Worm (Caenorhabditis elegans) whole organism, late embryonic: Measurements from ENCODE around the gene Y69A2AR.23.

Experiments
- K02D7.2 ChIP-seq: sonication (generic microtip); optimal IDR thresholded peaks from 2 replicates; lab custom pipeline; 2017; ENCODE audit warnings: mild to moderate bottlenecking, missing genetic modification characterization, missing compliant biosample characterization
- K09A11.1 ChIP-seq: sonication (generic microtip); optimal IDR thresholded peaks from 2 replicates; lab custom pipeline; 2017; ENCODE audit warnings: antibody characterized with exemption, mild to moderate bottlenecking, missing genetic modification characterization, missing compliant biosample characterization; ENCODE audit not compliant: insufficient read depth
- T23F11.4 ChIP-seq: fragments of 200-800 bp; sonication (Bioruptor generic); optimal IDR thresholded peaks from 2 replicates; lab custom pipeline; 2018; ENCODE audit warnings: mild to moderate bottlenecking, missing genetic modification characterization, missing compliant biosample characterization
- ahr-1 ChIP-seq: sonication (generic microtip); optimal IDR thresholded peaks from 2 replicates; lab custom pipeline; 2016; ENCODE audit warnings: missing genetic modification characterization, missing compliant biosample characterization
- ama-1 ChIP-seq: fragments of 150-350 bp; optimal IDR thresholded peaks from 2 replicates; lab custom pipeline; 2014
- ceh-18 ChIP-seq: sonication (generic microtip); optimal IDR thresholded peaks from 2 replicates; lab custom pipeline; 2016; ENCODE audit warnings: missing genetic modification characterization, missing compliant biosample characterization
- ceh-24 ChIP-seq: sonication (generic microtip); optimal IDR thresholded peaks from 2 replicates; lab custom pipeline; 2016; ENCODE audit warnings: mild to moderate bottlenecking, missing genetic modification characterization, missing compliant biosample characterization
- ceh-30 ChIP-seq: fragments of 150-350 bp; optimal IDR thresholded peaks from 2 replicates; lab custom pipeline; 2014; ENCODE audit warnings: missing biosample characterization, missing genetic modification characterization
- ceh-34 ChIP-seq: sonication (generic microtip); optimal IDR thresholded peaks from 2 replicates; lab custom pipeline; 2016; ENCODE audit warnings: mild to moderate bottlenecking, missing genetic modification characterization, missing compliant biosample characterization
- ceh-48 ChIP-seq: sonication (generic microtip); optimal IDR thresholded peaks from 2 replicates; lab custom pipeline; 2016; ENCODE audit warnings: missing genetic modification characterization, inconsistent platforms, missing compliant biosample characterization
- ceh-6 ChIP-seq: fragments of 200-800 bp; sonication (Bioruptor generic); optimal IDR thresholded peaks from 2 replicates; lab custom pipeline; 2018; ENCODE audit warnings: mild to moderate bottlenecking, missing genetic modification characterization, missing compliant biosample characterization
- dve-1 ChIP-seq: sonication (generic microtip); optimal IDR thresholded peaks from 2 replicates; lab custom pipeline; 2017; ENCODE audit warnings: antibody characterized with exemption, mild to moderate bottlenecking, missing genetic modification characterization, missing compliant biosample characterization
- elt-2 ChIP-seq: sonication (generic microtip); optimal IDR thresholded peaks from 2 replicates; lab custom pipeline; 2016; ENCODE audit warnings: missing genetic modification reagents, missing genetic modification characterization, missing compliant biosample characterization
- elt-4 ChIP-seq: sonication (generic microtip); optimal IDR thresholded peaks from 2 replicates; lab custom pipeline; 2016; ENCODE audit warnings: missing genetic modification characterization, missing compliant biosample characterization
- fkh-10 ChIP-seq: fragments of 150-350 bp; optimal IDR thresholded peaks from 2 replicates; lab custom pipeline; 2014; ENCODE audit warnings: missing biosample characterization, missing genetic modification reagents, missing genetic modification characterization
- fkh-6 ChIP-seq: sonication (generic microtip); optimal IDR thresholded peaks from 2 replicates; lab custom pipeline; 2016; ENCODE audit warnings: missing genetic modification characterization, missing compliant biosample characterization
- hlh-15 ChIP-seq: sonication (generic microtip); optimal IDR thresholded peaks from 2 replicates; lab custom pipeline; 2016; ENCODE audit warnings: missing genetic modification characterization, missing compliant biosample characterization
- hlh-30 ChIP-seq: sonication (generic microtip); optimal IDR thresholded peaks from 2 replicates; lab custom pipeline; 2017; ENCODE audit warnings: antibody characterized with exemption, missing genetic modification characterization, missing compliant biosample characterization; ENCODE audit not compliant: insufficient read depth
- hlh-6 ChIP-seq: sonication (generic microtip); optimal IDR thresholded peaks from 2 replicates; lab custom pipeline; 2016; ENCODE audit warnings: missing genotype, missing genetic modification characterization, missing compliant biosample characterization
- lin-11 ChIP-seq: fragments of 200-800 bp; sonication (Bioruptor generic); optimal IDR thresholded peaks from 2 replicates; lab custom pipeline; 2018; ENCODE audit warnings: mild to moderate bottlenecking, missing genetic modification characterization, missing compliant biosample characterization
- mec-3 ChIP-seq: sonication (generic microtip); optimal IDR thresholded peaks from 2 replicates; lab custom pipeline; 2016; ENCODE audit warnings: borderline replicate concordance, missing genetic modification characterization, missing compliant biosample characterization
- nhr-11 ChIP-seq: fragments of 150-350 bp; optimal IDR thresholded peaks from 2 replicates; lab custom pipeline; 2014; ENCODE audit warnings: missing biosample characterization, missing genetic modification characterization
- odd-2 ChIP-seq: sonication (generic microtip); optimal IDR thresholded peaks from 2 replicates; lab custom pipeline; 2017; ENCODE audit warnings: antibody characterized with exemption, mild to moderate bottlenecking, missing genetic modification characterization, missing compliant biosample characterization
- pag-3 ChIP-seq: sonication (generic microtip); optimal IDR thresholded peaks from 2 replicates; lab custom pipeline; 2016; ENCODE audit warnings: missing compliant biosample characterization, missing genetic modification characterization, borderline replicate concordance
- pax-1 ChIP-seq: fragments of 150-350 bp; optimal IDR thresholded peaks from 2 replicates; lab custom pipeline; 2014; ENCODE audit warnings: missing biosample characterization, missing genetic modification characterization
- unc-42 ChIP-seq: sonication (generic microtip); optimal IDR thresholded peaks from 2 replicates; lab custom pipeline; 2016; ENCODE audit warnings: missing genotype, missing genetic modification characterization, missing compliant biosample characterization
- unc-55 ChIP-seq: sonication (generic microtip); optimal IDR thresholded peaks from 2 replicates; lab custom pipeline; 2017; ENCODE audit warnings: missing biosample characterization, missing genetic modification reagents, missing genetic modification characterization

The Y69A2AR.23 gene

ce11 chrIV:2551838-2552237, 354 bp upstream of the Y69A2AR.23 start:
- no peak for TF ChIP-seq pag-3 (tag; lab: Kevin White, UChicago)
- TF ChIP-seq fkh-6 (tag; lab: Kevin White, UChicago), result no peak
- TF ChIP-seq odd-2 (tag; lab: Kevin White, UChicago), result no peak
- TF ChIP-seq ahr-1 (tag; lab: Kevin White, UChicago), result no peak
- TF ChIP-seq T23F11.4 (GFP tag; lab: Kevin White, UChicago), result no peak
- TF ChIP-seq pax-1, result no peak
- TF ChIP-seq fkh-10 (GFP tag; lab: Kevin White, UChicago), result no peak
- no peak for TF ChIP-seq hlh-30 (tag; lab: Kevin White, UChicago)
- TF ChIP-seq ceh-34 (tag; lab: Kevin White, UChicago), result no peak
- no peak for TF ChIP-seq ceh-24 (tag; lab: Kevin White, UChicago)
- TF ChIP-seq hlh-6 (tag; lab: Kevin White, UChicago), result no peak
- TF ChIP-seq, all 69 proteins: peak for 0

- TF ChIP-seq elt-4 (tag; lab: Kevin White, UChicago), result no peak
- TF ChIP-seq ceh-48 (tag; lab: Kevin White, UChicago), result peak; percentile 23
These were observed 1.9 kb downstream of the Y69A2AR.23 start for ce11 chrIV:2549542-2549941.

ce11 chrIV:2548766-2549165, 2.7 kb downstream of the Y69A2AR.23 start:
- TF ChIP-seq unc-55 (GFP tag; lab: Kevin White, UChicago) (no peak), ceh-48 (tag; lab: Kevin White, UChicago) (peak; percentile 49), K02D7.2 (tag; lab: Kevin White, UChicago) (no peak), elt-2 (no peak)

DNA sequence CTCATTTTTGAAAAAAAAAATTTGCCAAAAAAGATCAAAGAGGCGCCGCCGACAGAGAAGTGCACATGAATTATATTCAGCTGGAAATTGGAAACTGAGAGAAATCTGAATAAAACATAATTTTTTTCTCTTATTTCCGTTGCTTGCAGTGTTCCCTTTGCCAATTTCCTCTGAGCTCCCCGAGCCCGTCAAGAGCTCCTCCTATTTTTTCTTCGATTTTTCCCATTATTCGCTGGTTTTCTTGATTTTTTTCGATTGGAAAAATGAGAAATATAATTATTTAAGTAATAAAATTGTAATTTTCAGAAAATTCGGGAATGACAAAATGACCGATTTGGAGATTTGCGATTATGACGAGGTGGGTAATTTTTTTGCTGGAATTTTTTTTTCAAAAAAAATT, 9.5 kb downstream of the Y69A2AR.23 start, which contains the start of gene sprr-3:
Gene sprr-3, plus strand, starts transcription at position 301 of the 400 bp plus-strand sequence.
- TF ChIP-seq lin-11 (no peak), fkh-6 (tag; lab: Kevin White, UChicago) (no peak)

DNA sequence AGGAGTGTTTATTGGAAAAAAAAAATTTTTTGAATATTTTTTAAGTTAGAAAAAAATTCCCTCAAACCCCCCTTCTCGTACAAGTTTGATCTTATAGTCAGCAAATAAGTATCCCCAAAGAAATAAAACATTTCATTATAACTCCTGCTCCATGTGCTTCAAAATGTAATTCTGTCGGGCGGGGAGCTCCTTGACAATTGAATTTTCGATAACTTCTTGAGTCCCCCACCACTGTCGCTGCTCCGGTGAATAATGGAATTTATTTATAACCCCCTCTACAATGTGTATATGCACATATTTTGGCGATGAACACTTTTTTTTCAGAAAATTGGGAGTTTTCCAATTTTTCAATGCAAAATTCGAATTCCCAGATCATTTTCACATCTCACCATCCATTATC, 13.7 kb downstream of the Y69A2AR.23 start:
- TF ChIP-seq unc-42 (tag; lab: Kevin White, UChicago) (peak; percentile 87), ama-1 (lab: Kevin White, UChicago) (no peak)
- TF ChIP-seq, all 69 proteins: peak for 1

- TF ChIP-seq K09A11.1 (tag; lab: Kevin White, UChicago) (no peak), ceh-48 (tag; lab: Kevin White, UChicago) (peak; percentile 6)
- TF ChIP-seq, all 69 proteins: peak for 1
These were observed 21.2 kb downstream of the Y69A2AR.23 start for ce11 chrIV:2530285-2530684.

- TF ChIP-seq odd-2 (tag; lab: Kevin White, UChicago), result no peak
- TF ChIP-seq ceh-18 (tag; lab: Kevin White, UChicago), result no peak
- TF ChIP-seq ceh-6 (GFP tag; lab: Kevin White, UChicago), result no peak
- TF ChIP-seq dve-1, result no peak
- no peak for TF ChIP-seq ceh-24 (tag; lab: Kevin White, UChicago)
- TF ChIP-seq mec-3 (tag; lab: Kevin White, UChicago), result no peak
- TF ChIP-seq T23F11.4 (GFP tag; lab: Kevin White, UChicago), result no peak
- TF ChIP-seq pax-1, result no peak
- TF ChIP-seq ama-1 (lab: Kevin White, UChicago), result no peak
These were observed 22.2 kb downstream of the Y69A2AR.23 start for ce11 chrIV:2529281-2529680.

DNA sequence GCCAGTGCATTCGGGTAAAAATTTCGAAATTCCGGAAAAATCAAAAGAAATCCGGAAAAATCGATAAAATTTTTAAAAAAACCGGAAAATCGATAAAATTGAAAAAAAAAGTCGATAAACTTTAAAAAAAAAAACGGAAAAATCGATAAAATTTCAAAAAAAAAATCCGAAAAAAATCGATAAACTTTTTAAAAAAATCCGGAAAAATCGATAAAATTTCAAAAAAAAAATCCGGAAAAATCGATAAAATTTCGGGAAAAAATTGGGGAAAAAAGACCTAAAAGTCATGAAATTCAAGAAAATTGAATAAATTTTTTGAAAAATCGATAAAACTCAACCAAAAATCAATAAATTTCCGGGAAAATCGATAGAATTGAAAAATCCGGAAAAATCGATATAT, 24.6 kb downstream of the Y69A2AR.23 start:
- TF ChIP-seq ceh-48 (tag; lab: Kevin White, UChicago) (peak; percentile 35), nhr-11 (no peak), hlh-15 (no peak), ceh-30 (no peak)
- TF ChIP-seq, all 69 proteins: peak for 1
